Fruit fly (Drosophila melanogaster) whole organism, embryonic: ENCODE data around the gene H.
A peak's percentile ranks its signal among the peaks of the same experiment; 100 is the strongest.

Experiments
- Antp ChIP-seq: fragments of 200-800 bp; sonication (Bioruptor generic); optimal IDR thresholded peaks from 3 replicates; lab custom pipeline; 2016; ENCODE audit warnings: missing biosample characterization, missing genetic modification characterization
- Atf-2 ChIP-seq: fragments of 200-800 bp; sonication (Bioruptor generic); optimal IDR thresholded peaks from 2 replicates; lab custom pipeline; 2016; ENCODE audit warnings: missing biosample characterization, missing genetic modification characterization
- Awh ChIP-seq: fragments of 200-800 bp; sonication (Bioruptor generic); IDR thresholded peaks from 2 replicates; pipeline ENCODE4, ENCODE4 v1.3.6; 2022; ENCODE audit warnings: missing biosample characterization, missing genetic modification characterization
- Blimp-1 ChIP-seq: fragments of 200-800 bp; sonication (Bioruptor generic); optimal IDR thresholded peaks from 3 replicates; lab custom pipeline; 2018; ENCODE audit warnings: missing biosample characterization, missing genetic modification characterization, mild to moderate bottlenecking, moderate library complexity, missing genetic modification reagents
- Bteb2 ChIP-seq: fragments of 200-800 bp; sonication (Bioruptor generic); optimal IDR thresholded peaks from 2 replicates; lab custom pipeline; 2016; ENCODE audit warnings: missing biosample characterization, missing genetic modification characterization
- CG10147 ChIP-seq: fragments of 200-800 bp; sonication (Bioruptor generic); optimal IDR thresholded peaks from 2 replicates; lab custom pipeline; 2019; ENCODE audit warnings: missing biosample characterization, mild to moderate bottlenecking, missing genetic modification characterization, moderate library complexity
- CG10321 ChIP-seq: fragments of 200-800 bp; sonication (Bioruptor generic); IDR thresholded peaks from 2 replicates; pipeline ENCODE4 v1.3.6; 2022; ENCODE audit warnings: missing biosample characterization, missing genetic modification characterization
- CG10366 ChIP-seq: fragments of 200-800 bp; sonication (Bioruptor generic); IDR thresholded peaks from 2 replicates; pipeline ENCODE4 v1.3.6; 2022; ENCODE audit warnings: missing biosample characterization, missing genetic modification characterization
- CG11093 ChIP-seq: fragments of 200-800 bp; sonication (Bioruptor generic); IDR thresholded peaks from 3 replicates; pipeline ENCODE4 v1.3.6; 2022; ENCODE audit warnings: missing biosample characterization, missing genetic modification characterization
- CG11695 ChIP-seq: fragments of 200-800 bp; sonication (Bioruptor generic); IDR thresholded peaks from 3 replicates; pipeline ENCODE4 v1.3.6; 2022; ENCODE audit warnings: missing biosample characterization, missing genetic modification characterization
- CG12769 ChIP-seq: fragments of 200-800 bp; sonication (Bioruptor generic); optimal IDR thresholded peaks from 2 replicates; lab custom pipeline; 2019; ENCODE audit warnings: missing biosample characterization, mild to moderate bottlenecking, missing genetic modification characterization, moderate library complexity
- CG12942 ChIP-seq: fragments of 200-800 bp; sonication (Bioruptor generic); optimal IDR thresholded peaks from 3 replicates; lab custom pipeline; 2016; ENCODE audit warnings: missing biosample characterization, missing genetic modification characterization
- CG17568 ChIP-seq: fragments of 200-800 bp; sonication (Bioruptor generic); optimal IDR thresholded peaks from 2 replicates; lab custom pipeline; 2018; ENCODE audit warnings: missing biosample characterization, mild to moderate bottlenecking, missing genetic modification characterization, moderate library complexity
- CG2712 ChIP-seq: fragments of 200-800 bp; optimal IDR thresholded peaks from 3 replicates; lab custom pipeline; 2019; ENCODE audit warnings: missing biosample characterization, mild to moderate bottlenecking, missing genetic modification characterization, moderate library complexity
- CG30020 ChIP-seq: fragments of 200-800 bp; optimal IDR thresholded peaks from 2 replicates; lab custom pipeline; 2019; ENCODE audit warnings: missing biosample characterization, mild to moderate bottlenecking, missing genetic modification characterization, moderate library complexity
- CG31224 ChIP-seq: fragments of 200-800 bp; sonication (Bioruptor generic); IDR thresholded peaks from 2 replicates; pipeline ENCODE4 v1.3.6; 2022; ENCODE audit warnings: missing biosample characterization, missing genetic modification characterization
- CG3163 ChIP-seq: fragments of 200-800 bp; sonication (Bioruptor generic); optimal IDR thresholded peaks from 3 replicates; lab custom pipeline; 2016; ENCODE audit warnings: missing biosample characterization, missing genetic modification characterization
- CG33557 ChIP-seq: fragments of 200-800 bp; sonication (Bioruptor generic); optimal IDR thresholded peaks from 2 replicates; lab custom pipeline; 2019; ENCODE audit warnings: missing biosample characterization, mild to moderate bottlenecking, missing genetic modification characterization, moderate library complexity
- CG34376 ChIP-seq: fragments of 200-800 bp; sonication (Bioruptor generic); optimal IDR thresholded peaks from 2 replicates; lab custom pipeline; 2018; ENCODE audit warnings: missing biosample characterization, mild to moderate bottlenecking, missing genetic modification characterization
- CG6175 ChIP-seq: fragments of 200-800 bp; sonication (Bioruptor generic); IDR thresholded peaks from 3 replicates; pipeline ENCODE4 v1.3.6; 2022; ENCODE audit warnings: missing biosample characterization, missing genetic modification characterization
- CG6689 ChIP-seq: fragments of 200-800 bp; sonication (Bioruptor generic); IDR thresholded peaks from 2 replicates; pipeline ENCODE4 v1.3.6; 2022; ENCODE audit warnings: missing biosample characterization, missing genetic modification characterization
- CG7963 ChIP-seq: fragments of 200-800 bp; sonication (Bioruptor generic); IDR thresholded peaks from 3 replicates; pipeline ENCODE4 v1.3.6; 2022; ENCODE audit warnings: missing biosample characterization, missing genetic modification characterization; ENCODE audit not compliant: partially characterized antibody
- Dip3 ChIP-seq: fragments of 200-800 bp; sonication (Bioruptor generic); optimal IDR thresholded peaks from 3 replicates; lab custom pipeline; 2016; ENCODE audit warnings: missing biosample characterization, missing genetic modification characterization
- Ets97D ChIP-seq: fragments of 200-800 bp; sonication (Bioruptor generic); optimal IDR thresholded peaks from 3 replicates; lab custom pipeline; 2016; ENCODE audit warnings: missing biosample characterization, missing genetic modification characterization
- H2.0 ChIP-seq: fragments of 200-800 bp; sonication (Bioruptor generic); IDR thresholded peaks from 2 replicates; pipeline ENCODE4 v1.3.6; 2022; ENCODE audit warnings: missing biosample characterization, missing genetic modification characterization
- Hand ChIP-seq: fragments of 200-800 bp; sonication (Bioruptor generic); optimal IDR thresholded peaks from 2 replicates; lab custom pipeline; 2017; ENCODE audit warnings: mild to moderate bottlenecking, missing biosample characterization, missing genetic modification reagents, missing genetic modification characterization
- HmgD ChIP-seq: fragments of 200-800 bp; sonication (Bioruptor generic); optimal IDR thresholded peaks from 3 replicates; lab custom pipeline; 2016; ENCODE audit warnings: missing biosample characterization, missing genetic modification characterization
- Kr ChIP-seq: fragments of 200-800 bp; sonication (Bioruptor generic); optimal IDR thresholded peaks from 2 replicates; lab custom pipeline; 2017; ENCODE audit warnings: missing biosample characterization, mild to moderate bottlenecking, missing genetic modification characterization
- Mrtf ChIP-seq: fragments of 200-800 bp; sonication (Bioruptor generic); IDR thresholded peaks from 3 replicates; pipeline ENCODE4 v1.3.6; 2022; ENCODE audit warnings: missing biosample characterization, missing genetic modification characterization
- Myb ChIP-seq: fragments of 200-800 bp; sonication (Bioruptor generic); optimal IDR thresholded peaks from 2 replicates; lab custom pipeline; 2016; ENCODE audit warnings: missing biosample characterization, missing genetic modification characterization
- Pdp1 ChIP-seq, 2 experiments: fragments of 200-800 bp; sonication (Bioruptor generic); optimal IDR thresholded peaks; 3 replicates each; lab custom pipeline; 2016; ENCODE audit warnings: missing biosample characterization in 2 of 2, missing genetic modification characterization in 2 of 2, mild to moderate bottlenecking in 1 of 2, moderate library complexity in 1 of 2
- Scr ChIP-seq: fragments of 200-800 bp; sonication (Bioruptor generic); IDR thresholded peaks from 2 replicates; pipeline ENCODE4 v1.3.6; 2022; ENCODE audit warnings: missing biosample characterization, missing genetic modification characterization; ENCODE audit not compliant: partially characterized antibody
- Taf1 ChIP-seq: fragments of 200-800 bp; sonication (Bioruptor generic); IDR thresholded peaks from 2 replicates; pipeline ENCODE4 v1.3.6; 2022; ENCODE audit warnings: missing biosample characterization, missing genetic modification characterization
- ase ChIP-seq: fragments of 200-800 bp; sonication (Bioruptor generic); IDR thresholded peaks from 3 replicates; pipeline ENCODE4 v1.3.6; 2022; ENCODE audit warnings: missing biosample characterization, missing genetic modification characterization
- bbx ChIP-seq: fragments of 200-800 bp; sonication (Bioruptor generic); IDR thresholded peaks from 2 replicates; pipeline ENCODE4 v1.3.6; 2022; ENCODE audit warnings: missing biosample characterization, missing genetic modification characterization; ENCODE audit not compliant: partially characterized antibody
- bcd ChIP-seq: fragments of 200-800 bp; sonication (Bioruptor generic); optimal IDR thresholded peaks from 2 replicates; lab custom pipeline; 2017; ENCODE audit warnings: missing biosample characterization, mild to moderate bottlenecking, missing genetic modification characterization
- bigmax ChIP-seq: fragments of 200-800 bp; sonication (Bioruptor generic); optimal IDR thresholded peaks from 2 replicates; lab custom pipeline; 2018; ENCODE audit warnings: missing biosample characterization, mild to moderate bottlenecking, missing genetic modification characterization
- cad ChIP-seq: fragments of >200 bp; optimal IDR thresholded peaks from 2 replicates; lab custom pipeline; 2017; ENCODE audit warnings: missing biosample characterization, missing genetic modification characterization
- cg ChIP-seq: fragments of 200-800 bp; sonication (Bioruptor generic); optimal IDR thresholded peaks from 3 replicates; lab custom pipeline; 2019; ENCODE audit warnings: missing biosample characterization, mild to moderate bottlenecking, missing genetic modification characterization, moderate library complexity
- cwo ChIP-seq: fragments of 200-800 bp; sonication (Bioruptor generic); optimal IDR thresholded peaks from 3 replicates; lab custom pipeline; 2017; ENCODE audit warnings: missing biosample characterization, missing genetic modification characterization, mild to moderate bottlenecking, moderate library complexity, missing genetic modification reagents
- dan ChIP-seq: fragments of 200-800 bp; sonication (Bioruptor generic); IDR thresholded peaks from 2 replicates; pipeline ENCODE4 v1.3.6; 2022; ENCODE audit warnings: missing biosample characterization, missing genetic modification characterization
- inv ChIP-seq: fragments of 200-800 bp; sonication (Bioruptor generic); IDR thresholded peaks from 2 replicates; pipeline ENCODE4 v1.3.6; 2022; ENCODE audit warnings: missing biosample characterization, missing genetic modification characterization; ENCODE audit not compliant: partially characterized antibody
- nmo ChIP-seq: fragments of 200-800 bp; sonication (Bioruptor generic); optimal IDR thresholded peaks from 2 replicates; lab custom pipeline; 2018; ENCODE audit warnings: missing biosample characterization, mild to moderate bottlenecking, missing genetic modification characterization, moderate library complexity
- pb ChIP-seq: fragments of 200-800 bp; sonication (Bioruptor generic); optimal IDR thresholded peaks from 3 replicates; lab custom pipeline; 2016; ENCODE audit warnings: missing biosample characterization, missing genetic modification characterization
- pita ChIP-seq: fragments of 200-800 bp; sonication (Bioruptor generic); optimal IDR thresholded peaks from 2 replicates; lab custom pipeline; 2017; ENCODE audit warnings: missing biosample characterization, mild to moderate bottlenecking, missing genetic modification characterization
- so ChIP-seq: fragments of 200-800 bp; sonication (Bioruptor generic); IDR thresholded peaks from 3 replicates; pipeline ENCODE4 v1.3.6; 2022; ENCODE audit warnings: missing biosample characterization, missing genetic modification characterization
- tll ChIP-seq, 2 experiments: fragments of 200-800 bp in 1 of 2; fragments of >200 bp in 1 of 2; sonication (Bioruptor generic) in 1 of 2; optimal IDR thresholded peaks; 2 replicates each; lab custom pipeline; 2017 to 2019; ENCODE audit warnings: missing biosample characterization in 2 of 2, missing genetic modification characterization in 2 of 2, mild to moderate bottlenecking in 1 of 2, moderate library complexity in 1 of 2
- trem ChIP-seq: fragments of 200-800 bp; optimal IDR thresholded peaks from 3 replicates; lab custom pipeline; 2019; ENCODE audit warnings: missing biosample characterization, mild to moderate bottlenecking, missing genetic modification characterization, moderate library complexity
- tx ChIP-seq: fragments of 200-800 bp; sonication (Bioruptor generic); optimal IDR thresholded peaks from 2 replicates; lab custom pipeline; 2016; ENCODE audit warnings: missing biosample characterization, missing genetic modification characterization
- usp ChIP-seq: fragments of >200 bp; optimal IDR thresholded peaks from 2 replicates; lab custom pipeline; 2017; ENCODE audit warnings: missing biosample characterization, missing genetic modification characterization
- wek ChIP-seq: fragments of 200-800 bp; sonication (Bioruptor generic); optimal IDR thresholded peaks from 3 replicates; lab custom pipeline; 2018; ENCODE audit warnings: missing biosample characterization, mild to moderate bottlenecking, missing genetic modification characterization, moderate library complexity
- z ChIP-seq: fragments of 200-800 bp; sonication (Bioruptor generic); IDR thresholded peaks from 3 replicates; pipeline ENCODE4 v1.3.6; 2022; ENCODE audit warnings: missing biosample characterization, missing genetic modification characterization

Gene H

dm6 chr3R:20588480-20588785 is 33.3 kb upstream of the H start, which contains the start of gene Srp72 (continued):
- no peak for TF ChIP-seq Antp
- TF ChIP-seq CG2712 = peak; percentile 65
- no peak for TF ChIP-seq CG31224 (GFP tag; lab: Robert Waterston, UW)
- TF ChIP-seq CG11093 = no peak
- peak; percentile 86 for TF ChIP-seq trem
- peak; percentile 38 for TF ChIP-seq CG30020 (tag; lab: Kevin White, UChicago)
- TF ChIP-seq tll (GFP tag; optimal IDR thresholded peaks at IDR 0.05; lab: Kevin White, UChicago) = no peak
- TF ChIP-seq z = no peak
- TF ChIP-seq cg (GFP tag; lab: Kevin White, UChicago) = no peak
- TF ChIP-seq ase (GFP tag; lab: Robert Waterston, UW) = no peak
- TF ChIP-seq pb (GFP tag; lab: Kevin White, UChicago) = no peak
- TF ChIP-seq bigmax (GFP tag; lab: Kevin White, UChicago) = no peak
- no peak for TF ChIP-seq usp (GFP tag; lab: Kevin White, UChicago)
- peak; percentile 33 for TF ChIP-seq CG34376 (GFP tag; lab: Kevin White, UChicago)
- no peak for TF ChIP-seq Hand (GFP tag; lab: Kevin White, UChicago)
- no peak for TF ChIP-seq CG12769
- TF ChIP-seq Blimp-1 (GFP tag; lab: Kevin White, UChicago) = peak; percentile 56
- TF ChIP-seq CG11695 = peak; percentile 68; the same call in 2 of the 3 replicates
- no peak for TF ChIP-seq HmgD
- TF ChIP-seq nmo (GFP tag; lab: Kevin White, UChicago) = peak; percentile 63
- no peak for TF ChIP-seq Atf-2
- 0 out of 3 replicates have a peak, but pooled peaks have one; percentile 41 for TF ChIP-seq so (GFP tag; lab: Robert Waterston, UW)
- peak; percentile 45 for TF ChIP-seq CG10147 (GFP tag; lab: Kevin White, UChicago)
- TF ChIP-seq Scr (GFP tag; lab: Robert Waterston, UW) = no peak
- no peak for TF ChIP-seq wek (GFP tag; lab: Kevin White, UChicago)
- no peak for TF ChIP-seq Kr (GFP tag; lab: Kevin White, UChicago)
- no peak for TF ChIP-seq CG6175 (GFP tag; lab: Robert Waterston, UW)
- TF ChIP-seq tx (GFP tag; lab: Kevin White, UChicago) = no peak
- TF ChIP-seq CG12942 = peak; percentile 35
- TF ChIP-seq CG10366 (GFP tag; lab: Robert Waterston, UW) = peak; percentile 23; the same call in 1 of the 2 replicates
- peak; percentile 10 for TF ChIP-seq cwo (GFP tag; lab: Kevin White, UChicago)
- no peak for TF ChIP-seq CG10321
- peak in 1 of 2 experiments; percentile 2 for TF ChIP-seq Pdp1 (GFP tag; optimal IDR thresholded peaks at IDR 0.05; lab: Kevin White, UChicago)
- TF ChIP-seq CG7963 (GFP tag; lab: Robert Waterston, UW) = no peak
- no peak; the same call in 1 of the 2 replicates for TF ChIP-seq bbx
- no peak for TF ChIP-seq Myb
- TF ChIP-seq cad (GFP tag; lab: Kevin White, UChicago) = no peak
- no peak for TF ChIP-seq dan (GFP tag; lab: Robert Waterston, UW)
- no peak for TF ChIP-seq CG17568
- TF ChIP-seq bcd (GFP tag; lab: Kevin White, UChicago) = peak; percentile 21
- no peak for TF ChIP-seq CG3163
- no peak for TF ChIP-seq Taf1 (GFP tag; lab: Robert Waterston, UW)
- TF ChIP-seq Bteb2 (GFP tag; lab: Kevin White, UChicago) = no peak
- TF ChIP-seq Dip3 (GFP tag; lab: Kevin White, UChicago) = peak; percentile 25
- no peak for TF ChIP-seq pita
- no peak for TF ChIP-seq CG33557 (GFP tag; lab: Kevin White, UChicago)
- no peak for TF ChIP-seq Mrtf (GFP tag; lab: Robert Waterston, UW)
- TF ChIP-seq inv (GFP tag; lab: Robert Waterston, UW) = no peak
- peak; percentile 50 for TF ChIP-seq CG6689 (GFP tag; lab: Robert Waterston, UW)
- no peak for TF ChIP-seq H2.0
- TF ChIP-seq Ets97D (GFP tag; lab: Kevin White, UChicago) = no peak
- TF ChIP-seq Awh (GFP tag; lab: Robert Waterston, UW) = no peak
